Worm (Caenorhabditis elegans): Measurements from ENCODE around the gene C17G10.6.

- TF ChIP-seq ztf-11 (tag; optimal IDR thresholded peaks at IDR 0.05) (no peak), tbx-2 (tag; optimal IDR thresholded peaks at IDR 0.05) (no peak), fos-1 (tag; optimal IDR thresholded peaks at IDR 0.05) (no peak), unc-62 (GFP tag; optimal IDR thresholded peaks at IDR 0.05) (no peak), aly-2 (tag; optimal IDR thresholded peaks at IDR 0.05) (no peak), unc-39 (tag; optimal IDR thresholded peaks at IDR 0.05) (no peak), ZK546.5 (tag; optimal IDR thresholded peaks at IDR 0.05) (no peak), ceh-82 (tag; optimal IDR thresholded peaks at IDR 0.05) (no peak)
These were observed 1.3 kb upstream of the C17G10.6 start for ce11 chrII:5604441-5604840.
